Worm (Caenorhabditis elegans): ENCODE results near the gene spp-21.

spp-21 gene

ce11 chrX:11474149-11474585 lies 15.8 kb upstream of the spp-21 start:
- no peak for TF ChIP-seq dsc-1 (tag; optimal IDR thresholded peaks at IDR 0.05)
- TF ChIP-seq hlh-4 (tag; optimal IDR thresholded peaks at IDR 0.05), result no peak
- no peak for TF ChIP-seq lin-13 (GFP tag; optimal IDR thresholded peaks at IDR 0.05)
- no peak for TF ChIP-seq fkh-10 (GFP tag; optimal IDR thresholded peaks at IDR 0.05)
- no peak for TF ChIP-seq unc-30 (tag; optimal IDR thresholded peaks at IDR 0.05)
- TF ChIP-seq nhr-71 (tag; optimal IDR thresholded peaks at IDR 0.05), result peak; percentile 11
- peak; percentile 24 for TF ChIP-seq skn-1 (tag; optimal IDR thresholded peaks at IDR 0.05)
- no peak for TF ChIP-seq ceh-90 (tag; optimal IDR thresholded peaks at IDR 0.05)
- no peak for TF ChIP-seq pag-3 (tag; optimal IDR thresholded peaks at IDR 0.05; ENCODE audit: borderline replicate concordance, insufficient read depth)
- peak; percentile 18 for TF ChIP-seq nhr-20 (tag; optimal IDR thresholded peaks at IDR 0.05)
- TF ChIP-seq F16B12.6 (tag; optimal IDR thresholded peaks at IDR 0.05), result no peak
- TF ChIP-seq pqm-1 (tag; optimal IDR thresholded peaks at IDR 0.05), result no peak
- no peak for TF ChIP-seq mab-9 (GFP tag; IDR thresholded peaks at IDR 0.05)
- TF ChIP-seq rnt-1 (tag; optimal IDR thresholded peaks at IDR 0.05), result no peak
- no peak for TF ChIP-seq unc-130 (tag; optimal IDR thresholded peaks at IDR 0.05)
- TF ChIP-seq nhr-237 (tag; optimal IDR thresholded peaks at IDR 0.05), result peak; percentile 22
- TF ChIP-seq lin-35 (GFP tag; optimal IDR thresholded peaks at IDR 0.05), result no peak
- peak; percentile 8 for TF ChIP-seq nhr-90 (tag; optimal IDR thresholded peaks at IDR 0.05; ENCODE audit: poor library complexity)
- TF ChIP-seq lin-14 (GFP tag; optimal IDR thresholded peaks at IDR 0.05), result peak; percentile 96
- 0 out of 2 replicates have a peak, but pooled peaks have one; percentile 8 for TF ChIP-seq ceh-88 (GFP tag; IDR thresholded peaks at IDR 0.05)
- no peak for TF ChIP-seq elt-2 (tag; optimal IDR thresholded peaks at IDR 0.05)
- TF ChIP-seq nhr-85 (tag), result peak; percentile 87
- TF ChIP-seq lsy-2 (tag; optimal IDR thresholded peaks at IDR 0.05), result peak in 1 of 2 experiments; percentile 38
- no peak for TF ChIP-seq C04F5.9 (tag; optimal IDR thresholded peaks at IDR 0.05)
- TF ChIP-seq elt-3 (tag; optimal IDR thresholded peaks at IDR 0.05), result peak in 1 of 6 experiments; percentile 47
- TF ChIP-seq ceh-82 (tag; optimal IDR thresholded peaks at IDR 0.05), result no peak
- TF ChIP-seq snu-23 (GFP tag; optimal IDR thresholded peaks at IDR 0.05), result peak; percentile 9
- TF ChIP-seq nhr-11 (tag; optimal IDR thresholded peaks at IDR 0.05), result no peak
- peak; percentile 67 for TF ChIP-seq blmp-1 (tag; optimal IDR thresholded peaks at IDR 0.05)

- no peak for TF ChIP-seq sox-4 (tag; optimal IDR thresholded peaks at IDR 0.05)
- peak in 1 of 2 experiments; percentile 17 for TF ChIP-seq lsy-2 (tag; optimal IDR thresholded peaks at IDR 0.05)
- peak; percentile 46 for TF ChIP-seq fkh-10 (GFP tag; optimal IDR thresholded peaks at IDR 0.05)
- peak; percentile 3 for TF ChIP-seq swsn-7 (tag; optimal IDR thresholded peaks at IDR 0.05)
- TF ChIP-seq efl-1 (optimal IDR thresholded peaks at IDR 0.05), result no peak
- TF ChIP-seq efl-1 (GFP tag; optimal IDR thresholded peaks at IDR 0.05 in 1 of 2), result peak in 1 of 2 experiments; percentile 37
- TF ChIP-seq ceh-82 (tag; optimal IDR thresholded peaks at IDR 0.05), result peak in 1 of 3 experiments; percentile 9
- TF ChIP-seq aha-1 (tag; optimal IDR thresholded peaks at IDR 0.05), result no peak
- TF ChIP-seq nhr-76 (tag; optimal IDR thresholded peaks at IDR 0.05), result no peak
- TF ChIP-seq snu-23 (GFP tag; optimal IDR thresholded peaks at IDR 0.05), result peak; percentile 18
- no peak for TF ChIP-seq hlh-4 (tag; optimal IDR thresholded peaks at IDR 0.05)
- TF ChIP-seq snpc-4 (tag; optimal IDR thresholded peaks at IDR 0.05), result no peak
- TF ChIP-seq pag-3 (tag; optimal IDR thresholded peaks at IDR 0.05; ENCODE audit: borderline replicate concordance, insufficient read depth), result no peak
- TF ChIP-seq rnt-1 (tag; optimal IDR thresholded peaks at IDR 0.05), result peak; percentile 62
- TF ChIP-seq unc-130 (tag; optimal IDR thresholded peaks at IDR 0.05), result peak; percentile 53
- no peak for TF ChIP-seq zip-4 (GFP tag; optimal IDR thresholded peaks at IDR 0.05)
- TF ChIP-seq mep-1 (tag; optimal IDR thresholded peaks at IDR 0.05), result peak; percentile 0
- TF ChIP-seq blmp-1 (tag; optimal IDR thresholded peaks at IDR 0.05), result no peak
- peak; percentile 39 for TF ChIP-seq nhr-20 (tag; optimal IDR thresholded peaks at IDR 0.05)
- TF ChIP-seq nhr-19 (GFP tag; conservative IDR thresholded peaks at IDR 0.05), result peak; percentile 34; the same call in 1 of the 2 replicates
- TF ChIP-seq mdl-1 (tag; optimal IDR thresholded peaks at IDR 0.05), result peak in 1 of 2 experiments; percentile 44
- TF ChIP-seq unc-98 (GFP tag; IDR thresholded peaks at IDR 0.05), result no peak
- TF ChIP-seq aly-2 (tag; optimal IDR thresholded peaks at IDR 0.05), result no peak
- no peak for TF ChIP-seq ceh-8 (GFP tag; optimal IDR thresholded peaks at IDR 0.05)
- peak; percentile 79 for TF ChIP-seq lin-14 (GFP tag; optimal IDR thresholded peaks at IDR 0.05)
- peak; percentile 73 for TF ChIP-seq nhr-71 (tag; optimal IDR thresholded peaks at IDR 0.05)
Measured at ce11 chrX:11474605-11475385, 15.1 kb upstream of the spp-21 start.
